Fruit fly (Drosophila melanogaster) whole organism, embryonic: ENCODE data around the gene Arp3.

ENCODE experiments used
- Bgb ChIP-seq: fragments of 200-800 bp; sonication (Bioruptor generic); IDR thresholded peaks from 2 replicates; pipeline ENCODE4 v1.3.6; 2022; ENCODE audit warnings: missing biosample characterization, missing genetic modification characterization; ENCODE audit not compliant: partially characterized antibody
- CG10209 ChIP-seq: fragments of 200-800 bp; sonication (Bioruptor generic); optimal IDR thresholded peaks from 3 replicates; lab custom pipeline; 2017; ENCODE audit warnings: missing biosample characterization, mild to moderate bottlenecking, missing genetic modification characterization, missing genetic modification reagents
- CG1024 ChIP-seq: fragments of 200-800 bp; sonication (Bioruptor generic); IDR thresholded peaks from 2 replicates; pipeline ENCODE4 v1.3.6; 2022; ENCODE audit warnings: missing biosample characterization, missing genetic modification characterization
- CG10462 ChIP-seq: fragments of 200-800 bp; sonication (Bioruptor generic); optimal IDR thresholded peaks from 2 replicates; lab custom pipeline; 2016; ENCODE audit warnings: missing biosample characterization, missing genetic modification characterization
- CG10543 ChIP-seq: fragments of 200-800 bp; sonication (Bioruptor generic); optimal IDR thresholded peaks from 3 replicates; lab custom pipeline; 2017; ENCODE audit warnings: missing biosample characterization, mild to moderate bottlenecking, missing genetic modification characterization, moderate library complexity
- CG11085 ChIP-seq: fragments of 200-800 bp; sonication (Bioruptor generic); IDR thresholded peaks from 2 replicates; pipeline ENCODE4 v1.3.6; 2022; ENCODE audit warnings: missing biosample characterization, missing genetic modification characterization
- CG11247 ChIP-seq: fragments of 200-800 bp; sonication (Bioruptor generic); IDR thresholded peaks from 2 replicates; pipeline ENCODE4 v1.3.6; 2022; ENCODE audit warnings: missing biosample characterization, missing genetic modification characterization
- CG12769 ChIP-seq: fragments of 200-800 bp; sonication (Bioruptor generic); optimal IDR thresholded peaks from 2 replicates; lab custom pipeline; 2019; ENCODE audit warnings: missing biosample characterization, mild to moderate bottlenecking, missing genetic modification characterization, moderate library complexity
- CG15011 ChIP-seq: fragments of 200-800 bp; sonication (Bioruptor generic); optimal IDR thresholded peaks from 3 replicates; lab custom pipeline; 2018; ENCODE audit warnings: missing biosample characterization, mild to moderate bottlenecking, missing genetic modification characterization
- CG1602 ChIP-seq: fragments of 200-800 bp; sonication (Bioruptor generic); optimal IDR thresholded peaks from 3 replicates; lab custom pipeline; 2016; ENCODE audit warnings: missing biosample characterization, missing genetic modification characterization
- CG16779 ChIP-seq: fragments of 200-800 bp; sonication (Bioruptor generic); IDR thresholded peaks from 2 replicates; pipeline ENCODE4 v1.3.6; 2022; ENCODE audit warnings: missing biosample characterization, missing genetic modification characterization
- CG1832 ChIP-seq: fragments of 200-800 bp; sonication (Bioruptor generic); optimal IDR thresholded peaks from 2 replicates; lab custom pipeline; 2017; ENCODE audit warnings: missing biosample characterization, mild to moderate bottlenecking, missing genetic modification characterization, inconsistent platforms
- CG2199 ChIP-seq: fragments of 200-800 bp; sonication (Bioruptor generic); IDR thresholded peaks from 3 replicates; pipeline ENCODE4 v1.3.6; 2022; ENCODE audit warnings: missing biosample characterization, missing genetic modification characterization
- CG30020 ChIP-seq: fragments of 200-800 bp; optimal IDR thresholded peaks from 2 replicates; lab custom pipeline; 2019; ENCODE audit warnings: missing biosample characterization, mild to moderate bottlenecking, missing genetic modification characterization, moderate library complexity
- CG3065 ChIP-seq: fragments of 200-800 bp; sonication (Bioruptor generic); optimal IDR thresholded peaks from 2 replicates; lab custom pipeline; 2016; ENCODE audit warnings: missing biosample characterization, missing genetic modification characterization
- CG31441 ChIP-seq: fragments of 200-800 bp; sonication (Bioruptor generic); IDR thresholded peaks from 2 replicates; pipeline ENCODE4 v1.3.6; 2022; ENCODE audit warnings: missing biosample characterization, missing genetic modification characterization
- CG3163 ChIP-seq: fragments of 200-800 bp; sonication (Bioruptor generic); optimal IDR thresholded peaks from 3 replicates; lab custom pipeline; 2016; ENCODE audit warnings: missing biosample characterization, missing genetic modification characterization
- CG6175 ChIP-seq: fragments of 200-800 bp; sonication (Bioruptor generic); IDR thresholded peaks from 3 replicates; pipeline ENCODE4 v1.3.6; 2022; ENCODE audit warnings: missing biosample characterization, missing genetic modification characterization
- CG6813 ChIP-seq: fragments of 200-800 bp; sonication (Bioruptor generic); optimal IDR thresholded peaks from 2 replicates; lab custom pipeline; 2017; ENCODE audit warnings: missing biosample characterization, missing genetic modification characterization, mild to moderate bottlenecking, moderate library complexity, missing genetic modification reagents
- CG7745 ChIP-seq: fragments of 200-800 bp; sonication (Bioruptor generic); optimal IDR thresholded peaks from 2 replicates; lab custom pipeline; 2018; ENCODE audit warnings: missing biosample characterization, mild to moderate bottlenecking, missing genetic modification characterization, moderate library complexity
- CG8281 ChIP-seq: fragments of 200-800 bp; sonication (Bioruptor generic); optimal IDR thresholded peaks from 2 replicates; lab custom pipeline; 2018; ENCODE audit warnings: missing biosample characterization, mild to moderate bottlenecking, missing genetic modification characterization, moderate library complexity
- CG8924 ChIP-seq: fragments of 200-800 bp; optimal IDR thresholded peaks from 3 replicates; lab custom pipeline; 2019; ENCODE audit warnings: missing biosample characterization, mild to moderate bottlenecking, missing genetic modification characterization, moderate library complexity
- Ets65A ChIP-seq: fragments of 200-800 bp; sonication (Bioruptor generic); peaks from one replicate; lab custom pipeline; 2016; ENCODE audit warnings: missing biosample characterization, missing genetic modification characterization
- Fer1 ChIP-seq: fragments of 200-800 bp; sonication (Bioruptor generic); optimal IDR thresholded peaks from 2 replicates; lab custom pipeline; 2017; ENCODE audit warnings: missing biosample characterization, mild to moderate bottlenecking, missing genetic modification characterization
- Nf-YB ChIP-seq: fragments of 200-800 bp; sonication (Bioruptor generic); optimal IDR thresholded peaks from 3 replicates; lab custom pipeline; 2019; ENCODE audit warnings: missing biosample characterization, mild to moderate bottlenecking, missing genetic modification characterization, moderate library complexity
- Pdp1 ChIP-seq, 2 experiments: fragments of 200-800 bp; sonication (Bioruptor generic); optimal IDR thresholded peaks; 3 replicates each; lab custom pipeline; 2016; ENCODE audit warnings: missing biosample characterization in 2 of 2, missing genetic modification characterization in 2 of 2, mild to moderate bottlenecking in 1 of 2, moderate library complexity in 1 of 2
- Six4 ChIP-seq: fragments of 200-800 bp; sonication (Bioruptor generic); optimal IDR thresholded peaks from 2 replicates; lab custom pipeline; 2016; ENCODE audit warnings: missing biosample characterization, missing genetic modification characterization
- Ssrp ChIP-seq: fragments of 200-800 bp; sonication (Bioruptor generic); optimal IDR thresholded peaks from 2 replicates; lab custom pipeline; 2018; ENCODE audit warnings: missing biosample characterization, mild to moderate bottlenecking, missing genetic modification characterization, moderate library complexity
- abd-A ChIP-seq: fragments of 200-800 bp; sonication (Bioruptor generic); optimal IDR thresholded peaks from 3 replicates; lab custom pipeline; 2019; ENCODE audit warnings: missing biosample characterization, mild to moderate bottlenecking, missing genetic modification characterization, moderate library complexity
- crol ChIP-seq: fragments of 200-800 bp; sonication (Bioruptor generic); IDR thresholded peaks from 2 replicates; pipeline ENCODE4 v1.3.6; 2022; ENCODE audit warnings: missing biosample characterization, missing genetic modification characterization
- dysf ChIP-seq: fragments of 200-800 bp; sonication (Bioruptor generic); IDR thresholded peaks from 3 replicates; pipeline ENCODE4 v1.3.6; 2022; ENCODE audit warnings: missing biosample characterization, missing genetic modification characterization
- fu2 ChIP-seq: fragments of 200-800 bp; sonication (Bioruptor generic); optimal IDR thresholded peaks from 2 replicates; lab custom pipeline; 2016; ENCODE audit warnings: missing biosample characterization, missing genetic modification characterization
- gem ChIP-seq: fragments of 200-800 bp; sonication (Bioruptor generic); optimal IDR thresholded peaks from 2 replicates; lab custom pipeline; 2019; ENCODE audit warnings: missing biosample characterization, mild to moderate bottlenecking, missing genetic modification characterization, moderate library complexity
- ind ChIP-seq: fragments of 200-800 bp; sonication (Bioruptor generic); optimal IDR thresholded peaks from 3 replicates; lab custom pipeline; 2016; ENCODE audit warnings: missing biosample characterization, missing genetic modification characterization
- kay ChIP-seq: fragments of 200-800 bp; sonication (Bioruptor generic); optimal IDR thresholded peaks from 2 replicates; lab custom pipeline; 2016; ENCODE audit warnings: missing biosample characterization, missing genetic modification characterization
- luna ChIP-seq: fragments of 200-800 bp; sonication (Bioruptor generic); optimal IDR thresholded peaks from 2 replicates; lab custom pipeline; 2016; ENCODE audit warnings: missing biosample characterization, missing genetic modification characterization
- maf-S ChIP-seq: fragments of 200-800 bp; sonication (Bioruptor generic); optimal IDR thresholded peaks from 2 replicates; lab custom pipeline; 2016; ENCODE audit warnings: missing biosample characterization, missing genetic modification characterization
- mam ChIP-seq: fragments of 200-800 bp; sonication (Bioruptor generic); optimal IDR thresholded peaks from 3 replicates; lab custom pipeline; 2016; ENCODE audit warnings: missing biosample characterization, missing genetic modification characterization
- onecut ChIP-seq: fragments of 200-800 bp; sonication (Bioruptor generic); IDR thresholded peaks from 2 replicates; pipeline ENCODE4 v1.3.6; 2022; ENCODE audit warnings: missing biosample characterization, missing genetic modification characterization
- pzg ChIP-seq: fragments of 200-800 bp; sonication (Bioruptor generic); optimal IDR thresholded peaks from 3 replicates; lab custom pipeline; 2018; ENCODE audit warnings: missing biosample characterization, mild to moderate bottlenecking, missing genetic modification characterization, moderate library complexity
- schlank ChIP-seq: fragments of 200-800 bp; sonication (Bioruptor generic); optimal IDR thresholded peaks from 2 replicates; lab custom pipeline; 2018; ENCODE audit warnings: missing biosample characterization, mild to moderate bottlenecking, missing genetic modification characterization
- shn ChIP-seq: fragments of 200-800 bp; sonication (Bioruptor generic); optimal IDR thresholded peaks from 3 replicates; lab custom pipeline; 2016; ENCODE audit warnings: missing biosample characterization, missing genetic modification characterization
- sob ChIP-seq: fragments of 200-800 bp; sonication (Bioruptor generic); IDR thresholded peaks from 2 replicates; pipeline ENCODE4 v1.3.6; 2022; ENCODE audit warnings: missing biosample characterization, missing genetic modification characterization
- sug ChIP-seq: fragments of 200-800 bp; optimal IDR thresholded peaks from 2 replicates; lab custom pipeline; 2019; ENCODE audit warnings: missing biosample characterization, mild to moderate bottlenecking, missing genetic modification characterization, moderate library complexity
- tgo ChIP-seq: fragments of 200-800 bp; sonication (Bioruptor generic); IDR thresholded peaks from 3 replicates; pipeline ENCODE4 v1.3.6; 2022; ENCODE audit warnings: missing biosample characterization, missing genetic modification characterization
- trh ChIP-seq: fragments of 200-800 bp; sonication (Bioruptor generic); optimal IDR thresholded peaks from 2 replicates; lab custom pipeline; 2016; ENCODE audit warnings: missing biosample characterization, missing genetic modification characterization
- vvl ChIP-seq: fragments of 200-800 bp; sonication (Bioruptor generic); IDR thresholded peaks from 2 replicates; pipeline ENCODE4 v1.3.6; 2022; ENCODE audit warnings: missing biosample characterization, missing genetic modification characterization
- wor ChIP-seq: fragments of 200-800 bp; sonication (Bioruptor generic); IDR thresholded peaks from 2 replicates; pipeline ENCODE4 v1.3.6; 2022; ENCODE audit warnings: missing biosample characterization, missing genetic modification characterization
- zfh2 ChIP-seq: fragments of 200-800 bp; sonication (Bioruptor generic); optimal IDR thresholded peaks from 2 replicates; lab custom pipeline; 2016; ENCODE audit warnings: missing biosample characterization, missing genetic modification characterization

The Arp3 gene

DNA sequence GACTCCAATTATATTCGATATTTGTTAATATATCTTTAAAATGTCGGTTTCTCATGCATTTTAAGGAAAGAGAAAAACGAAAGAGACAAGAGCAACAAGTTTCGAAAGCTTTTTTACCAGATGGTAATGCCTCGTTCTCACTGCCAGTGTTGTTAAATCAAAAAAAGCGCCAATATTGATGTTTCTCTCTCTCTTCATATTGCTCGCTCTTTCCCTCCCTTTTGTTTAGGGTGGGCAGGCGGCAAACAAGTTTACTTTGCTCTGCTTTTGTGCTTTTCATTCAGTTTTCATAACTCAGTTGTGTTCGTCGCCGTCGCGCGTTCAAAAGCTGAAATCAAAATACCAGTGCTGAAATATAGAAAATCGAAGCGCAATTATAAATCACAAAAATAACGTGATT, 33.9 kb downstream of the Arp3 start (continued):
- no peak for TF ChIP-seq CG11085

dm6 chr3L:8080790-8081189, 34.9 kb downstream of the Arp3 start:
- TF ChIP-seq CG3163 (GFP tag; lab: Kevin White, UChicago) (peak; percentile 22), CG6813 (GFP tag; lab: Kevin White, UChicago) (no peak), Pdp1 (GFP tag; optimal IDR thresholded peaks at IDR 0.05; lab: Kevin White, UChicago) (peak in 1 of 2 experiments; percentile 13), mam (GFP tag; lab: Kevin White, UChicago) (no peak), CG30020 (no peak), CG1024 (peak; percentile 8; the same call in 1 of the 2 replicates), pzg (GFP tag; lab: Kevin White, UChicago) (no peak), onecut (GFP tag; lab: Robert Waterston, UW) (no peak), abd-A (peak; percentile 15), CG1602 (GFP tag; lab: Kevin White, UChicago) (no peak), wor (GFP tag; lab: Robert Waterston, UW) (no peak), CG8281 (no peak), luna (GFP tag; lab: Kevin White, UChicago) (no peak), CG1832 (no peak), vvl (GFP tag; lab: Robert Waterston, UW) (no peak), kay (no peak), CG6175 (GFP tag; lab: Robert Waterston, UW) (peak; percentile 51; the same call in 1 of the 3 replicates), sob (no peak), CG10462 (no peak), CG8924 (no peak), schlank (tag; lab: Kevin White, UChicago) (no peak), CG15011 (no peak), CG7745 (tag; lab: Kevin White, UChicago) (no peak), CG31441 (GFP tag; lab: Robert Waterston, UW) (no peak), Ets65A (no peak), CG2199 (GFP tag; lab: Robert Waterston, UW) (peak; percentile 88; the same call in 2 of the 3 replicates), gem (tag; lab: Kevin White, UChicago) (no peak), Fer1 (GFP tag; lab: Kevin White, UChicago) (no peak), ind (no peak), CG11247 (GFP tag; lab: Robert Waterston, UW) (no peak), zfh2 (GFP tag; lab: Kevin White, UChicago) (no peak), fu2 (no peak), CG10543 (GFP tag; lab: Kevin White, UChicago) (peak; percentile 31), tgo (GFP tag; lab: Robert Waterston, UW) (no peak), Nf-YB (GFP tag; lab: Kevin White, UChicago) (no peak), CG3065 (GFP tag; lab: Kevin White, UChicago) (no peak), sug (tag; lab: Kevin White, UChicago) (no peak), crol (GFP tag; lab: Robert Waterston, UW) (no peak), maf-S (GFP tag; lab: Kevin White, UChicago) (no peak), CG16779 (no peak), shn (no peak), dysf (no peak), CG12769 (tag; lab: Kevin White, UChicago) (peak; percentile 74), Ssrp (tag; lab: Kevin White, UChicago) (no peak), trh (GFP tag; lab: Kevin White, UChicago) (no peak), Six4 (GFP tag; lab: Kevin White, UChicago) (no peak), Bgb (GFP tag; lab: Robert Waterston, UW) (no peak), CG10209 (GFP tag; lab: Kevin White, UChicago) (peak; percentile 53)
- TF ChIP-seq, all 482 proteins: peak for 9
